Worm (Caenorhabditis elegans) whole organism, L4/young adult: ENCODE measurements around the gene dim-1.

Source experiments
- W03F9.2 ChIP-seq: fragments of 150-350 bp; optimal IDR thresholded peaks from 2 replicates; lab custom pipeline; 2014; ENCODE audit warnings: missing biosample characterization, missing genetic modification characterization
- dao-5 ChIP-seq: sonication (generic microtip); optimal IDR thresholded peaks from 2 replicates; lab custom pipeline; 2016; ENCODE audit warnings: missing genotype, missing genetic modification characterization, moderate library complexity, missing compliant biosample characterization
- him-1 ChIP-seq: sonication (generic microtip); optimal IDR thresholded peaks from 2 replicates; lab custom pipeline; 2016; ENCODE audit warnings: missing genotype, missing genetic modification reagents, missing genetic modification characterization, missing compliant biosample characterization

Gene dim-1

ce11 chrX:8004845-8005244 lies 53.2 kb downstream of the dim-1 start:
- no peak for TF ChIP-seq him-1
- TF ChIP-seq dao-5 (tag; lab: Kevin White, UChicago) = no peak
- no peak for TF ChIP-seq W03F9.2

ce11 chrX:8003663-8004062 lies 54.4 kb downstream of the dim-1 start, which contains the start of the genes F45E1.1 and F45E1.2:
F45E1.1 (plus strand) TSS chrX:8003682.
F45E1.2 (plus strand) TSS chrX:8003733.
- TF ChIP-seq W03F9.2 (no peak), dao-5 (tag; lab: Kevin White, UChicago) (no peak), him-1 (no peak)
